Worm (Caenorhabditis elegans) whole organism, young adult: ENCODE data around the gene F14H12.2.
A peak's percentile ranks its signal among the peaks of the same experiment; 100 is the strongest.

ENCODE experiments used
- F10E7.11 ChIP-seq: sonication (generic microtip); optimal IDR thresholded peaks from 2 replicates; lab custom pipeline; 2017; ENCODE audit warnings: mild to moderate bottlenecking, missing genetic modification characterization, moderate library complexity, missing compliant biosample characterization
- F23B12.7 ChIP-seq: sonication (generic microtip); optimal IDR thresholded peaks from 2 replicates; lab custom pipeline; 2017; ENCODE audit warnings: missing genetic modification characterization, mild to moderate bottlenecking, missing compliant biosample characterization, antibody characterized with exemption, moderate library complexity; ENCODE audit not compliant: insufficient read depth
- F37B4.10 ChIP-seq: fragments of 200-800 bp; sonication (Bioruptor generic); IDR thresholded peaks from 2 replicates; pipeline ENCODE4 v1.3.6; 2022; ENCODE audit warnings: missing genetic modification characterization, missing compliant biosample characterization
- Y56A3A.18 ChIP-seq: fragments of 200-800 bp; sonication (Bioruptor generic); IDR thresholded peaks from 2 replicates; pipeline ENCODE4 v1.3.6; 2022; ENCODE audit warnings: missing genetic modification reagents, missing genetic modification characterization, missing compliant biosample characterization
- Y95B8A.8 ChIP-seq: fragments of 200-800 bp; sonication (Bioruptor generic); IDR thresholded peaks from 2 replicates; pipeline ENCODE4 v1.3.6; 2022; ENCODE audit warnings: missing genetic modification reagents, missing genetic modification characterization, missing compliant biosample characterization
- aptf-3 ChIP-seq: fragments of 200-800 bp; sonication (Bioruptor generic); IDR thresholded peaks from 2 replicates; pipeline ENCODE4 v1.3.6; 2022; ENCODE audit warnings: missing genetic modification characterization, missing compliant biosample characterization
- attf-3 ChIP-seq: fragments of 200-800 bp; sonication (Bioruptor generic); conservative IDR thresholded peaks from 2 replicates; pipeline ENCODE4 v1.3.6; 2022; ENCODE audit warnings: missing genetic modification reagents, missing genetic modification characterization, missing compliant biosample characterization
- attf-6 ChIP-seq: fragments of 200-800 bp; sonication (Bioruptor generic); IDR thresholded peaks from 2 replicates; pipeline ENCODE4 v1.3.6; 2022; ENCODE audit warnings: missing genetic modification reagents, missing genetic modification characterization, missing compliant biosample characterization
- cebp-1 ChIP-seq, 2 experiments: fragments of 200-800 bp in 1 of 2; sonication (Bioruptor generic) in 1 of 2; sonication (generic microtip) in 1 of 2; IDR thresholded peaks in 1 of 2; optimal IDR thresholded peaks in 1 of 2; 2 replicates each; pipeline versions ENCODE4 v1.3.6 to Lab custom; 2017 to 2022; ENCODE audit warnings: missing compliant biosample characterization in 2 of 2, missing genetic modification characterization in 2 of 2, mild to moderate bottlenecking in 1 of 2, missing genetic modification reagents in 1 of 2, moderate library complexity in 1 of 2
- ceh-100 ChIP-seq: fragments of 200-800 bp; sonication (Bioruptor generic); IDR thresholded peaks from 2 replicates; pipeline ENCODE4 v1.3.6; 2022; ENCODE audit warnings: missing genetic modification reagents, missing genetic modification characterization, missing compliant biosample characterization
- ceh-40 ChIP-seq: fragments of 200-800 bp; sonication (Bioruptor generic); IDR thresholded peaks from 2 replicates; pipeline ENCODE4 v1.3.6; 2022; ENCODE audit warnings: missing genetic modification characterization, missing compliant biosample characterization
- ceh-58 ChIP-seq: fragments of 200-800 bp; sonication (Bioruptor generic); IDR thresholded peaks from 2 replicates; pipeline ENCODE4 v1.3.6; 2022; ENCODE audit warnings: missing genetic modification characterization, missing compliant biosample characterization
- chd-7 ChIP-seq: sonication (generic microtip); optimal IDR thresholded peaks from 2 replicates; lab custom pipeline; 2016; ENCODE audit warnings: mild to moderate bottlenecking, missing genetic modification characterization, moderate library complexity, missing compliant biosample characterization
- dpff-1 ChIP-seq: sonication (generic microtip); optimal IDR thresholded peaks from 2 replicates; lab custom pipeline; 2017; ENCODE audit warnings: mild to moderate bottlenecking, missing genetic modification characterization, missing compliant biosample characterization
- egl-18 ChIP-seq: fragments of 200-800 bp; sonication (Bioruptor generic); IDR thresholded peaks from 2 replicates; pipeline ENCODE4 v1.3.6; 2022; ENCODE audit warnings: missing genetic modification reagents, missing genetic modification characterization, missing compliant biosample characterization
- egrh-3 ChIP-seq: fragments of 200-800 bp; sonication (Bioruptor generic); IDR thresholded peaks from 2 replicates; pipeline ENCODE4 v1.3.6; 2022; ENCODE audit warnings: missing genetic modification reagents, missing genetic modification characterization, missing compliant biosample characterization
- ekl-4 ChIP-seq: fragments of 200-800 bp; sonication (Bioruptor generic); IDR thresholded peaks from 2 replicates; pipeline ENCODE4 v1.3.6; 2022; ENCODE audit warnings: missing genetic modification reagents, missing genetic modification characterization, missing compliant biosample characterization
- fkh-3 ChIP-seq: sonication (generic microtip); optimal IDR thresholded peaks from 2 replicates; lab custom pipeline; 2016; ENCODE audit warnings: mild to moderate bottlenecking, missing genetic modification characterization, missing compliant biosample characterization
- him-1 ChIP-seq: sonication (generic microtip); optimal IDR thresholded peaks from 2 replicates; lab custom pipeline; 2016; ENCODE audit warnings: missing genotype, missing genetic modification reagents, missing genetic modification characterization, missing compliant biosample characterization
- hlh-12 ChIP-seq: sonication (generic microtip); optimal IDR thresholded peaks from 2 replicates; lab custom pipeline; 2016; ENCODE audit warnings: missing genetic modification characterization, missing compliant biosample characterization
- hlh-26 ChIP-seq: fragments of 200-800 bp; sonication (Bioruptor generic); conservative IDR thresholded peaks from 2 replicates; pipeline ENCODE4 v1.3.6; 2022; ENCODE audit warnings: missing genetic modification reagents, missing genetic modification characterization, missing compliant biosample characterization
- hmg-1.2 ChIP-seq: fragments of 200-800 bp; sonication (Bioruptor generic); IDR thresholded peaks from 2 replicates; pipeline ENCODE4 v1.3.6; 2022; ENCODE audit warnings: missing genetic modification reagents, missing genetic modification characterization, missing compliant biosample characterization
- hmg-20 ChIP-seq: fragments of 200-800 bp; sonication (Bioruptor generic); IDR thresholded peaks from 2 replicates; pipeline ENCODE4 v1.3.6; 2022; ENCODE audit warnings: missing genetic modification reagents, missing genetic modification characterization, missing compliant biosample characterization
- let-526 ChIP-seq: fragments of 200-800 bp; sonication (Bioruptor generic); IDR thresholded peaks from 2 replicates; pipeline ENCODE4 v1.3.6; 2022; ENCODE audit warnings: missing genetic modification reagents, missing genetic modification characterization, missing compliant biosample characterization
- let-607 ChIP-seq, 2 experiments: fragments of 200-800 bp in 1 of 2; sonication (Bioruptor generic) in 1 of 2; sonication (generic microtip) in 1 of 2; optimal IDR thresholded peaks; 2 replicates each; lab custom pipeline; 2016 to 2018; ENCODE audit warnings: mild to moderate bottlenecking in 2 of 2, missing compliant biosample characterization in 2 of 2, missing genetic modification characterization in 2 of 2, moderate library complexity in 2 of 2, missing genotype in 1 of 2
- lir-1 ChIP-seq: fragments of 200-800 bp; sonication (Bioruptor generic); conservative IDR thresholded peaks from 2 replicates; pipeline ENCODE4 v1.3.6; 2022; ENCODE audit warnings: missing genetic modification reagents, missing genetic modification characterization, missing compliant biosample characterization
- madf-10 ChIP-seq: sonication (generic microtip); optimal IDR thresholded peaks from 2 replicates; lab custom pipeline; 2016; ENCODE audit warnings: mild to moderate bottlenecking, missing genetic modification characterization, missing compliant biosample characterization
- mcd-1 ChIP-seq: fragments of 200-800 bp; sonication (Bioruptor generic); IDR thresholded peaks from 2 replicates; pipeline ENCODE4 v1.3.6; 2022; ENCODE audit warnings: missing genetic modification reagents, missing genetic modification characterization, missing compliant biosample characterization
- mxl-1 ChIP-seq: sonication (generic microtip); optimal IDR thresholded peaks from 2 replicates; lab custom pipeline; 2016; ENCODE audit warnings: missing genetic modification characterization, missing compliant biosample characterization
- nhr-179 ChIP-seq: sonication (generic microtip); optimal IDR thresholded peaks from 2 replicates; lab custom pipeline; 2016; ENCODE audit warnings: mild to moderate bottlenecking, missing genetic modification characterization, missing compliant biosample characterization
- nhr-80 ChIP-seq: sonication (generic microtip); optimal IDR thresholded peaks from 2 replicates; lab custom pipeline; 2016; ENCODE audit warnings: missing genetic modification characterization, missing compliant biosample characterization
- pha-4 ChIP-seq: fragments of 150-350 bp; sonication (generic microtip); optimal IDR thresholded peaks from 2 replicates; lab custom pipeline; 2014; ENCODE audit warnings: missing biosample characterization, missing genetic modification reagents, missing genetic modification characterization
- repo-1 ChIP-seq: sonication (generic microtip); optimal IDR thresholded peaks from 2 replicates; lab custom pipeline; 2017; ENCODE audit warnings: mild to moderate bottlenecking, missing genetic modification characterization, missing compliant biosample characterization
- rpc-1 ChIP-seq, 2 experiments: fragments of 150-350 bp in 1 of 2; sonication (generic microtip) in 1 of 2; optimal IDR thresholded peaks; 2 replicates each; lab custom pipeline; 2014 to 2018; ENCODE audit warnings: missing biosample characterization in 1 of 2, missing genetic modification characterization in 1 of 2, missing genetic modification reagents in 1 of 2, missing genotype in 1 of 2
- snpc-1.1 ChIP-seq: sonication (generic microtip); optimal IDR thresholded peaks from 2 replicates; lab custom pipeline; 2017; ENCODE audit warnings: missing genetic modification characterization, mild to moderate bottlenecking, missing compliant biosample characterization, antibody characterized with exemption, moderate library complexity, missing genotype, missing genetic modification reagents; ENCODE audit not compliant: insufficient read depth
- tbx-9 ChIP-seq: sonication (generic microtip); optimal IDR thresholded peaks from 2 replicates; lab custom pipeline; 2016; ENCODE audit warnings: borderline replicate concordance, missing genetic modification characterization, inconsistent platforms, missing compliant biosample characterization
- zfh-2 ChIP-seq: fragments of 200-800 bp; sonication (Bioruptor generic); conservative IDR thresholded peaks from 2 replicates; pipeline ENCODE4 v1.3.6; 2022; ENCODE audit warnings: missing genetic modification reagents, missing genetic modification characterization, missing compliant biosample characterization
- ztf-26 ChIP-seq: sonication (generic microtip); optimal IDR thresholded peaks from 2 replicates; lab custom pipeline; 2017; ENCODE audit warnings: missing genetic modification characterization, missing compliant biosample characterization
- ztf-28 ChIP-seq: fragments of 200-800 bp; sonication (Bioruptor generic); IDR thresholded peaks from 2 replicates; pipeline ENCODE4 v1.3.6; 2022; ENCODE audit warnings: missing genetic modification reagents, missing genetic modification characterization, missing compliant biosample characterization

F14H12.2 gene

DNA sequence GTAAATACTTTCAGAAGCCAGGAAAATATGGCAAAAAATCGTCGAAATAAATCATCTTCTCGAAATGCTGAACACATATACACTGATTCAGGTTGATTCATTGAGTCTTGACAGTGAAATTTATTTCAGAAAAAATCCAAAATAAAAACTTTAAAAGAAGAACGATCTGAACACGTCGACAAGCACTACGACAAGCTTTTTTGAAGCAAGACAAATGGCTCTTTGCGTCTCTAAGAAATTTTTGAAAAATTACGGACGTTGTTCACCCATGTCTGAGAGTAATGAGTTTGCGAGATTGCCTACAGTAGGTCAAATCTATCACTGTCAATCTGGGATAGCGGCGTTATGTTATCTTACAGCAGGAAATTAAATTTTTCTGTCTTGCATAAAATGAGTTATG, 26.5 kb downstream of the F14H12.2 start, which contains the start of gene R160.2:
Gene R160.2 (minus strand): TSS at position 101 of the 400 bp plus-strand sequence.
- TF ChIP-seq Y56A3A.18 (GFP tag; lab: Robert Waterston, UW) (no peak), cebp-1 (GFP tag; IDR thresholded peaks at IDR 0.05; lab: Robert Waterston, UW) (no peak), cebp-1 (tag; optimal IDR thresholded peaks at IDR 0.05; lab: Kevin White, UChicago) (no peak), attf-6 (GFP tag; lab: Robert Waterston, UW) (no peak), repo-1 (tag; lab: Kevin White, UChicago) (no peak), F10E7.11 (tag; lab: Kevin White, UChicago) (no peak), aptf-3 (GFP tag; lab: Robert Waterston, UW) (no peak), hlh-26 (GFP tag; lab: Robert Waterston, UW) (no peak), rpc-1 (optimal IDR thresholded peaks at IDR 0.05; lab: Kevin White, UChicago) (no peak), rpc-1 (tag; optimal IDR thresholded peaks at IDR 0.05; lab: Kevin White, UChicago) (no peak)

DNA sequence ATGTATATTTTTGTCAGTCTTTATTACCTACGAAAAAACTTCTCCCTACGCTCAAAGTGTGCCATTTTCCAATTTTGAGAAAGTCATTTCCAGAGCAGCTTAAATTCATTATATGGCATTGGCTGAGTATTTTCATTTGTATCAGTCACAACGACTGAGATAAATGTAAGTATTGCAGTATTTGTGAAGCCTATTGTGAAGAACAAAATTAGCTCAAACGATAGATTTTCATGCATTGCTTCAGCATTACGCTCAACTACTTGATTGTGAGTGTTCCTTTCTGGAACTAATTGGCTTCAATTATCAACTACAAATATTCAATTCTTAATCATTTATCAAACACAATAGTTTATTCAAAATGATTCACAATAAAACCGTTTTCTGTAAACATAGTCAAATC, 27.4 kb downstream of the F14H12.2 start, which contains the start of gene R160.12:
Gene R160.12 (minus strand): TSS at position 101 of the 400 bp plus-strand sequence.
- TF ChIP-seq F37B4.10 (GFP tag; lab: Robert Waterston, UW), result no peak
- no peak for TF ChIP-seq pha-4 (tag; lab: Kevin White, UChicago)
- no peak for TF ChIP-seq let-607 (tag; optimal IDR thresholded peaks at IDR 0.05; lab: Kevin White, UChicago)
- TF ChIP-seq fkh-3 (tag; lab: Kevin White, UChicago), result no peak
- no peak for TF ChIP-seq mxl-1 (tag; lab: Kevin White, UChicago)
- TF ChIP-seq zfh-2, result no peak
- no peak for TF ChIP-seq him-1

DNA sequence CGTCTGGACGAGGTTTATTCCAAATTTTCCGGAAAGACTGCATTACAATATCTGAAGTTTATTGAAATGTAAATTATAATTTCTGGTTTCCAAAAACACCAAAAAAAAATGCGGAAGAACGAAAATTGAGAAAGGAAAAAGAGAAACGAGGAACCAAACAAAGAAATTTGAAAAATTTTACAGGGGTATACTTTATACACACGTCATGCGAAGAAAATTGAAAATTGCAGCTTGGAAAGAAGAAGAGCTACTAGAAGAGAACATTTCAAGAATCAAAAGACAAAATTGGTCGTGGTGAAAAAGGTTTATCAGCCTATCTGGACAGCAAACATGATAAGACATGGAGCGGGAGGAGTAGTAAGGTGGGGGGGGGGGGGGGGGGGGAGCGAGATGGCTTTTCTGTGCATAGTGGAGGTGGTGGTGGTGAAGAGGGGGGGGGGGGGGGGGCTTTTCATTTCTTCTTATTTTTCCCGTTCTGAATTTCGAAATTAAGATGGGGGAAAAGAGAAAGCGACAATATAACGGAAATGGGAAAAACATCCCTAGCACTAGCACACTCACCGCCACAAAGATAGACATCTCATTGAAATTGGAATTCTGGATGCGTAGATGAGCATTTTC, 33.1 kb downstream of the F14H12.2 start, which contains the start of gene lst-2:
Gene lst-2 (minus strand): TSS at position 51 of the 621 bp plus-strand sequence.
- TF ChIP-seq let-607 (tag; optimal IDR thresholded peaks at IDR 0.05; lab: Kevin White, UChicago) (no peak), zfh-2 (peak; percentile 79), mcd-1 (GFP tag; lab: Robert Waterston, UW) (peak; percentile 27; the same call in 1 of the 2 replicates), attf-3 (no peak), egrh-3 (GFP tag; lab: Robert Waterston, UW) (peak; percentile 90; the same call in 1 of the 2 replicates), tbx-9 (tag; lab: Kevin White, UChicago) (no peak), hmg-1.2 (GFP tag; lab: Robert Waterston, UW) (no peak), hlh-12 (tag; lab: Kevin White, UChicago) (no peak), ekl-4 (GFP tag; lab: Robert Waterston, UW) (no peak)

DNA sequence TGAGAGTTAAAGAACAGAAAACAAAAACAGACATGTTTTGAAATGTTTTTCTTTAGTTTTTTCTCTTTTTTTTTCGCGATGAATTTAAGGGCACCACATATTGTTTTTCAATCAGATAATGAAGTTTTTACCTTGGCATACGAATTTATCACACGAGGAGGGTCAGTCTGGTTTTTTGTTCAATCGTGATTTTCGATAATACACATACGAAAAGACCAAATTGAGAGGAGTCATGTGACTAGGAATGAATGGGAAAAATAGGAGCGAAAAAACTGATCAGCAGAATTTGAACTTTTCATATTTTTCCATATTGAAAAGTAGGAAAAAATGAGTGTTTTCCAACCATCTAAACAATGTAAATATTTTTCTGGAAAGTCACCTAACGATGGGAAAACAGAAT, 36.2 kb downstream of the F14H12.2 start:
- no peak for TF ChIP-seq hmg-20
- no peak for TF ChIP-seq F23B12.7 (tag; lab: Kevin White, UChicago)
- TF ChIP-seq ztf-28, result no peak
- TF ChIP-seq madf-10 (tag; lab: Kevin White, UChicago), result no peak
- no peak for TF ChIP-seq egl-18 (GFP tag; lab: Robert Waterston, UW)
- TF ChIP-seq pha-4 (tag; lab: Kevin White, UChicago), result no peak
- no peak for TF ChIP-seq let-526
- TF ChIP-seq snpc-1.1 (tag; lab: Kevin White, UChicago), result no peak
- no peak for TF ChIP-seq chd-7 (tag; lab: Kevin White, UChicago)
- TF ChIP-seq ceh-40 (GFP tag; lab: Robert Waterston, UW), result no peak
- no peak for TF ChIP-seq Y95B8A.8 (GFP tag; lab: Robert Waterston, UW)
- no peak for TF ChIP-seq dpff-1 (tag; lab: Kevin White, UChicago)
- no peak for TF ChIP-seq ztf-26 (tag; lab: Kevin White, UChicago)
- no peak for TF ChIP-seq lir-1
- TF ChIP-seq nhr-179, result no peak
- no peak for TF ChIP-seq ceh-100 (GFP tag; lab: Robert Waterston, UW)
- no peak for TF ChIP-seq ceh-58
- TF ChIP-seq nhr-80 (tag; lab: Kevin White, UChicago), result no peak
